Fruit fly (Drosophila melanogaster): ENCODE data around the gene CG16959.

CG16959 gene

DNA sequence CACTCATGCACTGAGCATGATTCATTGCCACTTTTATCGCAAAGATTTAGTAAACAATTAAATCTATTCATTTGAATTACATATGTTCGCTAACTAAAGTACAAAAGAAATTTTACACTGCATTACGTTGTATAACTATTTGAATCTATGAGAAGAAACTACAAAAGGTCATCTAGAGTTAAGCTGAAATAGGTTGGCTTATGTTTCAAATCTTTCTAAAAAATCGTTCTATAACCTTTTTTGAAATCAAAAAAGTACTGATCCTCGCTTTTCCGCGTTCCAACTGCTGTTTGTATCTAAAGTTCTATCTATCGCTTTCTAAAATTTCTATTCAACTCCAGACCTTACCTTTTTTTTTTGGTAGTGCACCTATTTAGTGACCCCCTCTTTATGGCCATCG lies 596 bp upstream of the CG16959 start:
- TF ChIP-seq pan (optimal IDR thresholded peaks at IDR 0.05), result no peak
- no peak for TF ChIP-seq usp (GFP tag; optimal IDR thresholded peaks at IDR 0.05)
- TF ChIP-seq psq (optimal IDR thresholded peaks at IDR 0.05), result no peak
- TF ChIP-seq Dll (optimal IDR thresholded peaks at IDR 0.05), result no peak
- no peak for TF ChIP-seq CG8478 (optimal IDR thresholded peaks at IDR 0.05)

DNA sequence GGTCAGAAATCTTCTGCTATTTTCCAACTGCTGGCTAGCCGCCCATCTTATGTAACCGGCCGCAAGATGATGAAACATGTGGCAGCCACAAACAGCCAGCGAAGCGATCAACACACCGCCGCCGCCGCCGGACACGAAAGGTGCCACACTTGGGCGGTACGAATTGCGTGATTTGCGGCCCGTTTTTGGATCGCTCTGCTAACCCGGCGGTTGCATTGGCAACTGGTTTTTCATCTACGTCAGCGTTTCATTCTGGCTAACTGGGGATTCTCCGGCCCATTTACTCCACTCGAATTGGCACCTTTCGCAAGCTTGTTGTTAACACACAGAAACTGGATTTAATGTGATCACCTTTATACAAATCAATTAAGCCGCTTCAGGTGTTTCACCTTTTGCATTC lies 1.4 kb downstream of the CG16959 start:
- TF ChIP-seq psq (optimal IDR thresholded peaks at IDR 0.05) (no peak), EcR (GFP tag; optimal IDR thresholded peaks at IDR 0.05) (no peak), Dll (optimal IDR thresholded peaks at IDR 0.05) (no peak), pan (optimal IDR thresholded peaks at IDR 0.05) (no peak), usp (GFP tag; optimal IDR thresholded peaks at IDR 0.05) (no peak), CG8478 (optimal IDR thresholded peaks at IDR 0.05) (no peak)

DNA sequence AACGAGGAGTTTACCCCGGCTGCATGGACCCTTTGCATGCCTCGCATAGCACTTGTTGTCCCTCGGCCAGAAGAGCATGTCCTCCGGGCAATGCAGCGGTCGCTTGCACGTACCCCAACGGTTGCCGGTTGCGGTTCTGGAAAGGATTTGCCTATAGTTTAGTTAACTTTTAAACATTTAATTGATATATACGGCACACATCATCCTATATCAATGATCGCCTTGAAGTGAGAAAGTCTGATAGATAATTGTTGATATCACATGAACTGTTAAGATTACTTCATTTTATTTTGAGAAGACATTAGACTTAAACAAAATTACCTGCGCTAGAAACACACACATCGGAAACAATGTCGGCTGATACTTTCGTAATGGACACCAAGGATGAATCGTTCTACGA lies 3.8 kb downstream of the CG16959 start, which contains the start of gene CG32847:
CG32847 (plus strand) TSS at position 301 of the 400 bp plus-strand sequence.
- TF ChIP-seq pan (optimal IDR thresholded peaks at IDR 0.05) (no peak), usp (GFP tag; optimal IDR thresholded peaks at IDR 0.05) (no peak), EcR (GFP tag; optimal IDR thresholded peaks at IDR 0.05) (no peak), CG8478 (optimal IDR thresholded peaks at IDR 0.05) (no peak), Dll (optimal IDR thresholded peaks at IDR 0.05) (no peak), psq (optimal IDR thresholded peaks at IDR 0.05) (no peak)

DNA sequence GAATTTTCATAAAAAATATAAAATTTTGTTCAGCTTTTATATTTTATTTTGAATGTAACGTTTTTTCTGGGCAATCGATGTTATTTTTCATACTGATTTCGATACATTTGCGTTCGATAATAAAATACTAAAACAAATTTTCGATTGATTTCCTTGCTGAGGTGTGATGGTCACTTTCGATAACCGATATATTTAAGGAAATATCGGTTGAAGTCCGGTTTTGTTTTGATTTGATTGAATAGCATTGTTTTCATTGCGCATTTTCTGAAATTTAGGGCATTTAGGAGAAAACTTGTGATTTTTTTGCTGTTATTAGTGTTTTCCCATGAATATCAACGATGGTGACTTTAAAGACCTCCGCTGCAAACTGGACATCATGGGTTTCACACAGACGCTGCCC lies 8.6 kb downstream of the CG16959 start, which contains the start of gene Cep135:
Cep135 (plus strand) TSS at position 202 of the 400 bp plus-strand sequence.
- no peak for TF ChIP-seq EcR (GFP tag; optimal IDR thresholded peaks at IDR 0.05)
- TF ChIP-seq pan (optimal IDR thresholded peaks at IDR 0.05), result no peak
- no peak for TF ChIP-seq Dll (optimal IDR thresholded peaks at IDR 0.05)
- no peak for TF ChIP-seq CG8478 (optimal IDR thresholded peaks at IDR 0.05)
- no peak for TF ChIP-seq usp (GFP tag; optimal IDR thresholded peaks at IDR 0.05)
- TF ChIP-seq psq (optimal IDR thresholded peaks at IDR 0.05), result no peak

DNA sequence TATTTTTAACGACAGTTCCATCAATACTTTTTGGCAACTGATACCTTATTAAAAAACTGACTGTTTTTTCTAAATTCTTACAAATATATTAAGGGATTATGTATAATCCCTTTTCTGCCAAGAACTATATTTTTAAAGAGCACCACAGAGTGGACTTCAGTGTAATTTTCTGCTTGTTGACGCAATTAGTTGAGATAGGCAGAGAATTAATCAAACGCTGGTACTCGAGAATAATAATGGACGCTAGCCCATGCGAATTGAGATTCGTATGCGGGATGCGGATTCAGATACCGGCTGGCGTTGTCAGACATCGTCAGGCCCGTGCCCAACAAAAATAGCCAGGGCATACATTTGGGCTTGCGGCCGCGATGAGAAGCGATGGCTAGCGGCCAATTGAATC lies 11.9 kb downstream of the CG16959 start, which contains the start of gene CG13458:
CG13458 (plus strand) TSS at position 301 of the 400 bp plus-strand sequence.
- no peak for TF ChIP-seq EcR (GFP tag; optimal IDR thresholded peaks at IDR 0.05)

DNA sequence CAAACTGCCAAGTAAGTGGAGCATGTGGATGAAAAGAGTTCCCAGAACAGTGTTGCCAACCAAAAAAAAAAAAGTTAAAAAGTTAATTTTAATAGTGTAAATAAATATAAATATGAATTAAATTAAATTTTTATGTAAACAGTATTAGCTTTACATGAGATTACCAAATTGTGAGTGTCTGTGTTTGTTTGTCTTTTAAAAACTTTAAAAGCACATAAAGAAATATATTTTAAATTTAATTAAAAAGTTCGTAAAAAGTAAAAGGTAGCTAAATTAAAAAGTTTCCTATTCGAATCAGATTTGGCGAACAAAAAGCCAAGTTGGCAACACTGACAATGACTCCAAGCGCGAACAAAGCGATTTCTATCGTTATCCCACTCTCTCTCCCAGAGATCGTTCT lies 16.2 kb downstream of the CG16959 start:
- TF ChIP-seq usp (GFP tag; optimal IDR thresholded peaks at IDR 0.05) (no peak), EcR (GFP tag; optimal IDR thresholded peaks at IDR 0.05) (no peak), psq (optimal IDR thresholded peaks at IDR 0.05) (no peak), pan (optimal IDR thresholded peaks at IDR 0.05) (no peak), CG8478 (optimal IDR thresholded peaks at IDR 0.05) (no peak), Dll (optimal IDR thresholded peaks at IDR 0.05) (no peak)

DNA sequence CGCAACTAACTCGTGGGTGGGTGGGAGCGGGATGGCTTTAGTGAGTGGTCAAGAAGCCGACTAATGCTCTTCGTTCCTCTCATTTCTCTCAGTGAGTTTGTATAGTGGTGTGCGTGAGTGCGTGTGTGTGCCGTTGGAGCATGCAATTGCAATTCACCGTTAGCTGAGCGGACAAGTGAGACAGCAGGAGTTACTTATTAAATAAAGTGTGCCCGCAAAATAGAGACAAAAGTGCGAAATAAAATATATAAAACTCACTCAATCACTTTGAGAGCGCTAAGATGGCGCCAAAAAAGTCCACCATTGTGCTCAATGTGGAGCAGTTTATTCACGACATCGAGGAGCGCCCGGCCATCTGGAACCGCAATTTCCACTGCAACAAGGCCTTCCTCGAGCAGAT lies 16.6 kb downstream of the CG16959 start:
- no peak for TF ChIP-seq CG8478 (optimal IDR thresholded peaks at IDR 0.05)
- no peak for TF ChIP-seq psq (optimal IDR thresholded peaks at IDR 0.05)
- TF ChIP-seq pan (optimal IDR thresholded peaks at IDR 0.05), result no peak
- TF ChIP-seq EcR (GFP tag; optimal IDR thresholded peaks at IDR 0.05), result no peak
- no peak for TF ChIP-seq Dll (optimal IDR thresholded peaks at IDR 0.05)
- TF ChIP-seq usp (GFP tag; optimal IDR thresholded peaks at IDR 0.05), result no peak

DNA sequence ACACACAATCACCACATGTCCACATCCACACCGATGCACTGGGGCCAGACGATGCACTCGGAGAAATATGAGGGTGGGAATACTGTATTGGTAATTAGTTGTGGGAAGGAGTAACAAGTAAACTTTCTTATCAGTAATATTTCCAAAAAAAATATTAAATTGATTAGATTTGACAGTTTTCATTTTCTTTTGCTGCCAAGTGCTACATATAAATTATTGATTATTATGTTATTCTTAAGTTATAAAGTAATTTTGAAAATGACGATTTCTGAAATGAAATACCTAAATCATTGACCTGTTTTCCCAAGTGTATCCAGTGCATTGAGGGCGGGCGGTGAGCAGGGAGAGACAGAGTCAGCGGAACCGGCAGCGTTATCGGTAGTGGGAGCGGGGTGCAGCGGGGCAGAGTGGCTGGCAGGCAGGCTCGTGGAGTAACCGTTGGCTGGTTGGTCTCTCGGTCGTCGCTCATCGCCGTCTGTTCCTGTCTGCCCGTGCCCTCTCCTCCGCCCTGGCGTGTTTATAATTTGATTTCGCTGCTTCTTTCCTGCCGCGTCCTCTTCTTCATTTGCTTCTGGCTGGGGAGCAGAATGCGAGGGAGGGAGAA lies 17.2 kb downstream of the CG16959 start:
- TF ChIP-seq pan (optimal IDR thresholded peaks at IDR 0.05), result peak; percentile 53
- no peak for TF ChIP-seq Dll (optimal IDR thresholded peaks at IDR 0.05)
- TF ChIP-seq psq (optimal IDR thresholded peaks at IDR 0.05), result no peak
- TF ChIP-seq usp (GFP tag; optimal IDR thresholded peaks at IDR 0.05), result no peak
- no peak for TF ChIP-seq EcR (GFP tag; optimal IDR thresholded peaks at IDR 0.05)
- TF ChIP-seq CG8478 (optimal IDR thresholded peaks at IDR 0.05), result no peak

DNA sequence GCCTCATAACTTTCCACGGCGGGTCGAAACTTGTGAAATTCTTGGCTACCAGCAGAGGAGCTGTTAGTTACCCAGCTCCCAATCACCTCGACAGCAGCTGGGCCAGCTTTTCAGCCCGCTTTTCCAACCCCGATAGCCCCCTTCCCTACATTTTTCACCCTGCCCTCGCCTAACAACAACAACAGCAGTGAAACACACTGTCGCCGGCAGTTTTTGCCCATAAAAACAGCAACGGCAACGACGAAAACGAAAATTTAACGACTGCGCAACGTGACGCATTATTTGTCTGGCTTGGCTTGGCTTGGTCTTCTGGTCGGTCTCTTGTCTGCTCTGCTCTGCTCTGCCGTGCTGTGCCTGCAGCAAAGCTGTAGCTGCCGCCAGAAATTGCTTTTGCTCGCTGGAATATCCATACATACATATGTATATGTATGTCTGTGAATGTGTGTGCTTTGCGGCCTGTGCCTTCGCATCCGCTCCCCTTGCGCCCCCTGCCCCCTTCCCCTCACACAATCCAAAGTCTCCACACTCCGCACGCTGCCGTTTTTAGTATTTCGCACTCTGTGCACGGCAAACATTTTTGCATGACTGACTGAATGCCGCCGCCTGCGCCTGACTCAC lies 17.9 kb downstream of the CG16959 start:
- TF ChIP-seq EcR (GFP tag; optimal IDR thresholded peaks at IDR 0.05), result peak in 1 of 2 experiments; percentile 39
- no peak for TF ChIP-seq usp (GFP tag; optimal IDR thresholded peaks at IDR 0.05)
- TF ChIP-seq pan (optimal IDR thresholded peaks at IDR 0.05), result no peak
- no peak for TF ChIP-seq CG8478 (optimal IDR thresholded peaks at IDR 0.05)
- peak; percentile 52 for TF ChIP-seq Dll (optimal IDR thresholded peaks at IDR 0.05)
- TF ChIP-seq psq (optimal IDR thresholded peaks at IDR 0.05), result no peak

DNA sequence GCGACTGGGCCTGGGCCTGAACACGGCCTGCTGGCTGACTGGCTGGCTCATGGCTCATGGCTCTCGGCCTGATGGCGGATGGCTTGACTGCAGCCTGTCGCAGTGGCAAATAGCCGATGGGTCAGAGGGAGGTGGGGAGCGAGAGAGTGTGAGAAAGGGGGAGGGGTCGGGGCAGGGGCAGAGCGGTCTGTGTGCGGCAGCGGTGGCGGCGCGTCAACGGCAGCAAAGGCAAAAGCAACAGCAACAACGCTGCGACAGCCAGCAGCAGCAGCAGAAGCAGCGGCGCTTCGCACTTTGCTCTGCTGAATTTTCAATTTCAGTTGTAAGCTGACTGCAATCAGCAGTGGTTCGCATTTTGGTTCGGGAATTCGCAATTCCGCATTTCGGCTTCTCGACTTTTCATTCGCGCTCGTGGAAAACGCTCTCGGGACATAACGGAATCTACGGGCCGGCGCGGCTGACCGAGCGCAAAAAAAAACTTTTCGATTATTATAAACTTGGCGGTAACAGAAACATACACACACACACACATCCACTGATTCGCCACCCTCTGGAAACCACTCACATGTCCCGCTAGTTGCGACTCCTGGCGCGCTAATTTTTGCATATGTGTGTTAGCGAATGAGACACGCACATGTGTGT lies 19.4 kb downstream of the CG16959 start, which contains the start of gene CG45071:
CG45071 (plus strand) TSS at position 317 of the 642 bp plus-strand sequence.
- TF ChIP-seq Dll (optimal IDR thresholded peaks at IDR 0.05) (peak; percentile 48), EcR (GFP tag; optimal IDR thresholded peaks at IDR 0.05) (no peak)

DNA sequence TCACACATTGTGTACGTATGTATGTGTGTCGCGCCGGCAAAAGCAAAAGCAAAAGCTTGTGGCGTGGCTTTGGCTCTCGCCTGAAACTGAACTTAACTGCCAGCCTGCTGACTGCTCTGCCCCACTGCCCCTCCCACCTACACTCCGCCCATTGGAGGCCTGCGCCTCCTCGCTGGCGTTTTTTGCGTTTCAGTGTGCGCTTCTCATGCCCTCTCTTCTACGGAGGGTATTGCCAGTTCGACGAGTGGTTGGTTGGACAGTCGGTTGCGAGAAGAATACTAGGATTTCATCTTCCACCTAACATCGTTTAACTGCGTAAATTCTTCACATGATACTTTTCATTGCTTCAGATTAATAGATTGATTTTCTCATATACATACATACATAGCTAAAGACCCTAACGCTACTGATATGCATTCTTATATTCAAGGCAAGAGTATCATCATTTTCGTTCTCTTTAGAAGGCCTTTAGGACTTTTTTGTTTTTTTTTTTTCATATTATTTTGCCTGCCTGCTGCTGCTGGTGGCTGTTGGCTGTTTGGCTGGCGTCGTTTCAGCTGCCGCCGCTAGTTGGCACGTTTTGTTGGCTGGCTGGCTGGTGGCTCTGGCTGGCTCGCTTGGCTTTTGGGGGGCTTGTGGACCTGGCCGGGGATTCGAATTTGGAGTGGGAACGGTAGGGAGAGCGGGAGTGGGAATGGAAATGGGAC lies 20.1 kb downstream of the CG16959 start:
- TF ChIP-seq pan (optimal IDR thresholded peaks at IDR 0.05) (no peak), Dll (optimal IDR thresholded peaks at IDR 0.05) (no peak), CG8478 (optimal IDR thresholded peaks at IDR 0.05) (no peak), usp (GFP tag; optimal IDR thresholded peaks at IDR 0.05) (no peak), psq (optimal IDR thresholded peaks at IDR 0.05) (no peak), EcR (GFP tag; optimal IDR thresholded peaks at IDR 0.05) (no peak)
